Fruit fly (Drosophila melanogaster) whole organism: Measurements from ENCODE around the gene viaf.

Source experiments
- CG8478 ChIP-seq: fragments of >200 bp; optimal IDR thresholded peaks from 2 replicates; lab custom pipeline; 2018; ENCODE audit warnings: inconsistent platforms
- Dll ChIP-seq: fragments of >200 bp; optimal IDR thresholded peaks from 2 replicates; lab custom pipeline; 2017
- EcR ChIP-seq, 2 experiments: fragments of >200 bp; optimal IDR thresholded peaks; 2 replicates each; lab custom pipeline; 2017; ENCODE audit warnings: missing biosample characterization in 2 of 2, missing genetic modification characterization in 2 of 2, missing genetic modification reagents in 2 of 2
- pan ChIP-seq: fragments of >200 bp; optimal IDR thresholded peaks from 2 replicates; lab custom pipeline; 2017
- psq ChIP-seq: fragments of >200 bp; optimal IDR thresholded peaks from 2 replicates; lab custom pipeline; 2017
- usp ChIP-seq: fragments of >200 bp; optimal IDR thresholded peaks from 2 replicates; lab custom pipeline; 2017; ENCODE audit warnings: missing biosample characterization, missing genetic modification characterization, mixed read lengths

viaf gene

DNA sequence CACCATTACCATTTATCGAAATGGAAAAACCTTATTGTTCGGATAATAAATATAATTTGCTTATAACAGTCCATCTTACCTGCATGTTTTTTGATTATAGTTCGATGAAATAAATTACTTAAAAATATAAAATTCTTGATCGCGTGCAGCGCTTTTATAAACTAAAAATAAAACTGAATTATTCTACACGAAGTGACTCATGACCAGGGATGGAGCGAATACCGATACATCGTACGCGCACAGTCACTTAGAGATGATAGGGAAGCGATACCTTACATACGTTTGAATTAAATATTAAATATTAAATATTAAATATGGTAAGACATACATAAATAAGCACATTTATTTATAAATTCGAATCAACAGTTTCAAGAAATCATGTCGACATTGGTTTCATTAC lies at the start of gene viaf:
TSS of gene viaf (minus strand) at position 220 of the 400 bp plus-strand sequence.
- TF ChIP-seq usp (GFP tag; lab: Kevin White, UChicago) = no peak
- TF ChIP-seq CG8478 (lab: Kevin White, UChicago) = no peak
- TF ChIP-seq EcR (GFP tag; optimal IDR thresholded peaks at IDR 0.05; lab: Kevin White, UChicago) = no peak

DNA sequence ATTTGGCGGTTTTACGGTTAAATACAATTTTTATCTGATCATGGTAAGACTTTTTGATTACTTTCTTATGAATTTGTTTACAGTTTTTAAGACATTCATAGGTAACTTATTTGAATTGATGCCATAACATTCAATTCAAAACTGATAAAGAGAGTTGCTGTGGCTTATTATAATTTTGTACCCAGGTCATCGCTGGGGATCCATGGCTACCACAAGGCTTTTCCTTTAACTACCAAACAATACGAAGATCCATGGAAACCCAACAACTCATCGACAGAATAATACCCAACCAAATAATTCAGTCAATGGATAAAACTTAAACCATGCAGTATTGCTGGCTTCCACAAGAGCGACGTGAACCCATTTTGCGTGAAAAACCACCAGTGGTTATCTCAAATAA lies 49.1 kb upstream of the viaf start, which contains the start of gene CG6793:
TSS of gene CG6793 (plus strand) at position 301 of the 400 bp plus-strand sequence.
- TF ChIP-seq Dll (lab: Kevin White, UChicago) (no peak), EcR (GFP tag; optimal IDR thresholded peaks at IDR 0.05; lab: Kevin White, UChicago) (no peak), psq (no peak), usp (GFP tag; lab: Kevin White, UChicago) (no peak), CG8478 (lab: Kevin White, UChicago) (no peak), pan (no peak)

DNA sequence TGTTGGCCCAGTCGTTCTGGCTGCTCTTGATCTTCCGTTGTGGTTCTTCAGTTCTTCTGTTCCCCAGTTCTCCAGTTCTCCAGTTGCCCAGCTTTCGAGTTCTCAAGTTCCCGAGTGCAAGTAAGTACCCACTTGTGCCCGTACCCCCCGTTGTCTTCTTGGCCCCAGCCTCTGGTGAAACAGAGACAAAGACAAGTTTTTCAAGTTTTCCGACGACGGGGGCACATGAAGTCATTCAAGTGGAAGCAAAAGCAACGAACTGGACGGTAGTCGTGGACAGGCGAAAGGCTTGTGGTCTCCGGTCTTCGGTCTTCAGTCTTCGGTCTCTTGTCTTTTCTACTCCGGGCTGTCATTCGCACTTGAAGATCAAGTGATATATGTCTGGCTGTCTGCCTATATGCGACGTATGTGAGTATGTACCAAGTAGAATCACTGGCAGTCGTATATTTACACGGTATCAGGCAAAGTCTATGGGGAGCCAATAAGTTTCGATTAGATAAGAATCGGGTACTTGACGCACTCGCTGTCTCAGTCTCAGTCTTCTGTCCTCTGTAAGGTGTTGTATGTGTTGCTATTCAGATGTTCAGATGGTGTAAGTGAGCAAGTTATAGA lies 47.4 kb upstream of the viaf start:
- TF ChIP-seq Dll (lab: Kevin White, UChicago) = no peak
- peak in 1 of 2 experiments; percentile 70 for TF ChIP-seq EcR (GFP tag; optimal IDR thresholded peaks at IDR 0.05; lab: Kevin White, UChicago)
- no peak for TF ChIP-seq usp (GFP tag; lab: Kevin White, UChicago)
- TF ChIP-seq pan = no peak

DNA sequence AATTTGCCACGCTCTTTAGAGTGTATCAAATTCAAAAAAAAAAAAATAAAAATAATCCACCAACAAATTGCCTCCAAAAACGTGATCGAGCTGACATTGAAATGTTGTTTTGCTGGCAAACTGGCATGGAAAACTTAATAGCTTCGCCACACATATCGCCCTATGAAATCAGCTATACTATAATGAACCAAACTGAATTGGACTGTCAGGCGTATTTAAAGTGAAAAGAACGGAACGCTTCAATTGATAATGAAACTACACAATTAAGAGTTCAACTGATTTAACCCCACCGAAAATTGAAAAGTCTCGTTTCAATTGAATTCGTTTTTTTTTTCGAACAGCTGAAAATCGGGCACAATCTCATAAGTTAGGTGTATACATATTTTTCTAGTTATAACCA lies 46.1 kb upstream of the viaf start:
- TF ChIP-seq pan (no peak), EcR (GFP tag; optimal IDR thresholded peaks at IDR 0.05; lab: Kevin White, UChicago) (no peak), Dll (lab: Kevin White, UChicago) (no peak), psq (no peak)

dm6 chr3L:12037449-12038163 lies 44.6 kb upstream of the viaf start:
- TF ChIP-seq EcR (GFP tag; optimal IDR thresholded peaks at IDR 0.05; lab: Kevin White, UChicago) (no peak), pan (no peak)

dm6 chr3L:12036658-12037057 lies 43.7 kb upstream of the viaf start:
- TF ChIP-seq psq (no peak), EcR (GFP tag; optimal IDR thresholded peaks at IDR 0.05; lab: Kevin White, UChicago) (no peak), CG8478 (lab: Kevin White, UChicago) (no peak), Dll (lab: Kevin White, UChicago) (no peak)

DNA sequence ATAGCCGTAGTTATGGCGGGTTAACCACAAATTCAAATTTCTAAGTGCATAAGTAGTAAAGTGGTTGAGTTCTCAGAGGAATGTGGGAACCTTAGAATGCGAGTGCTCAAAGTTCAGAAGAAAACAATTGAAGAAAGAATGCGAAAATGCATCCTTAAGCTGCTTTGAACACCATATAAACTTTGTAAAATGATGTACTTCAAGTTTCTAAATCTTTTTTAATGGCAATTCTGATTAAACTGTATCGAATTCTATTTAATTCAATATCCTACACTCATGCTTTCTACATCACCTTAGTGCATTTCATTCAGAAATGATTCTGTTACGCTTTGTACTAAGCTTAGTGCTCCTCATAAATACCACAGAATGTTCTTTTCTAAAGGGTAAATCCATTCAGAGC lies 39.3 kb upstream of the viaf start, which contains the start of gene CG43993:
TSS of gene CG43993 (plus strand) at position 301 of the 400 bp plus-strand sequence.
- TF ChIP-seq EcR (GFP tag; optimal IDR thresholded peaks at IDR 0.05; lab: Kevin White, UChicago) (no peak), usp (GFP tag; lab: Kevin White, UChicago) (no peak), psq (no peak), Dll (lab: Kevin White, UChicago) (no peak), CG8478 (lab: Kevin White, UChicago) (no peak), pan (no peak)

- TF ChIP-seq usp (GFP tag; lab: Kevin White, UChicago) (no peak), Dll (lab: Kevin White, UChicago) (no peak), psq (no peak), CG8478 (lab: Kevin White, UChicago) (no peak), EcR (GFP tag; optimal IDR thresholded peaks at IDR 0.05; lab: Kevin White, UChicago) (no peak), pan (peak; percentile 46)
Measured at dm6 chr3L:12030521-12030920, 37.5 kb upstream of the viaf start.

- TF ChIP-seq CG8478 (lab: Kevin White, UChicago) = no peak
- TF ChIP-seq psq = no peak
- TF ChIP-seq Dll (lab: Kevin White, UChicago) = no peak
- no peak for TF ChIP-seq pan
- TF ChIP-seq usp (GFP tag; lab: Kevin White, UChicago) = no peak
- no peak for TF ChIP-seq EcR (GFP tag; optimal IDR thresholded peaks at IDR 0.05; lab: Kevin White, UChicago)
Measured at dm6 chr3L:12028534-12029029, 35.6 kb upstream of the viaf start.

dm6 chr3L:12027929-12028328 lies 35.0 kb upstream of the viaf start:
- TF ChIP-seq pan (no peak), Dll (lab: Kevin White, UChicago) (no peak), CG8478 (lab: Kevin White, UChicago) (no peak), EcR (GFP tag; optimal IDR thresholded peaks at IDR 0.05; lab: Kevin White, UChicago) (no peak), usp (GFP tag; lab: Kevin White, UChicago) (no peak), psq (no peak)

DNA sequence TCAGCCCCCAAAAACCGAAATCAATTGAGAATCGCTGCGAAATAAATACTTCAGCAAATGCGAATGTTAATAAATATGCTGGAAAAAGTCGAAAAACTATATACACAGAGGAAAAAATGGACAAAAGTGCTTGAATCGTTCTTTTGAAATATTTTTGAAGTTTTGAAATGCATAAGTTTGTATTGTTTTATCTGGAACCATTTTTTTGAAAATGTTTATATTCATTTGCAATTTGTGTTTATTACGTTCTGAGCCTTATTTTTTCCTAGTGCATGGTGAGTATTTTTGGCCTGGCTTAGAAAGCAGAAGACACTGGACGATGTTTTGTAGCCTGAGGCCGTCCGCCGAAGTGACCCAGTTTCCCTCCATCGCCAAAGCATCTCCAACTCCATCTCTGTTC lies 32.0 kb upstream of the viaf start:
- TF ChIP-seq psq (no peak), EcR (GFP tag; optimal IDR thresholded peaks at IDR 0.05; lab: Kevin White, UChicago) (no peak), usp (GFP tag; lab: Kevin White, UChicago) (no peak), pan (no peak), CG8478 (lab: Kevin White, UChicago) (no peak), Dll (lab: Kevin White, UChicago) (no peak)

DNA sequence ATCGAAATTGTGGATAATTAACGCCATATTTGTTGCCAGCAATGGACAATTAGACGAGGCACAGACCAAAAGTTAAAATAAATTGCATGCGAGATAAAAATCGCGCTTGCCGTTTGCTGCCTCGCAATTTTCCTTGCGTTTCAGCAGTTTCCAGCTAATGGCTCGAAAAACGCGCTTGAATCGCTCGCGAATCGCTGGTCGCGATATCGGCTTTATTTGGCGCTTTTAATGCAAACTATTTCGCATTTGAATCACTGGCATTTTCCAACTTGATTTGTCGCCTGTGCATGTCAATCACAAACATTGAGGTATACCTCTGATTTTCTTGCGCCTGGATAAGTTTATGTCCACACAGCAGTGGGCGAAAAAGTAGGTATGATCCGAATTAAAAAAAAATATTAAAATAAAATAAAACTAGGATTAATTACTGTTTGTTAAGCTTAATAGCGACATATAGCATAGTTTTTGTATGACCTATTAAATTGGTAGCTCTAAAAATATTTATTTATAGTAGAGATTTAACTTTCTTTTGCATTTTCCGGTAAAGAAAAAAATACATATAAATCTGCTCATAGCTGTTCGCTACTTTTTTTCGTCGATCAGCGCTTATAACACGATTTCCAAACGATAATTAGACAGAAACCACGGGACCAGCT lies 30.3 kb upstream of the viaf start:
- TF ChIP-seq pan (no peak), Dll (lab: Kevin White, UChicago) (no peak), CG8478 (lab: Kevin White, UChicago) (no peak), psq (no peak), EcR (GFP tag; optimal IDR thresholded peaks at IDR 0.05; lab: Kevin White, UChicago) (no peak), usp (GFP tag; lab: Kevin White, UChicago) (no peak)
